Worm (Caenorhabditis elegans): ENCODE data around the gene cnt-2.
A peak's percentile ranks its signal among the peaks of the same experiment; 100 is the strongest.

Gene cnt-2

DNA sequence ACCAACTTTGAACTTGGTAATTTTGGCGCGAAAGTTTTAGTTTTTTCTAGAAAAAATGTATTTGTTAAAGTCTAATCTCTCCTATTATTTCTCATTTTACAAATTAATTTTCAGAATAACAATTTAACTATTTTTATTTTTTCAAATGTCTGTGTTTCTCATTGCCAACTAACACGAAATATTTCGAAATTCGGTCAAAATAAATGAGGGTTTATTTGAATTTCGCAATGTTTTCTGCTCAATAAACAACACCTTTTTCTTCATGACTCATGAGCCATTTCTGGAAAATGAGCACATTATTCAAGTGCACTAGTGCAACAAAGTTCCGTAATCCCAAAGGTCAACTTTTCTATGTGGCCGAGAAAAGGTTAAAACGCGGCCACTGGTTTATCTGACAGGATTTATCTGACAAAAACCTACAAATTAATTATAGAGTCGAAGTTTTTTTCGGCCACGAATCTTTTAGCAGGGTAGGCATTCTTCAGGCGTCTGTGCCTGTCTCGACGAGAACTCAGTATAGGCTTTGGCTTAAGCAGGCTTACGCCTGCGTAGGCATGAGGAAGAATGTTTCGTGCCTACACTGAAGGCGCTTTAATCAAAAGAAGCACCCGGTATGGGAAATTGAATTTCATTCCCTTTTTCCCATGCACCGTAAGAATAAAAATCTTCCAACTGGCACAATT, 16.3 kb upstream of the cnt-2 start, which contains the start of gene Y39A1A.27:
TSS of gene Y39A1A.27 (plus strand) at position 633 of the 683 bp plus-strand sequence.
- TF ChIP-seq ref-1 (GFP tag; conservative IDR thresholded peaks at IDR 0.05), result no peak
- no peak for TF ChIP-seq ztf-29 (GFP tag; IDR thresholded peaks at IDR 0.05)
- no peak for TF ChIP-seq flt-1 (GFP tag; IDR thresholded peaks at IDR 0.05)
- TF ChIP-seq klf-2 (GFP tag; conservative IDR thresholded peaks at IDR 0.05), result no peak
- no peak for TF ChIP-seq T22C8.4 (GFP tag; IDR thresholded peaks at IDR 0.05)
- no peak for TF ChIP-seq med-1 (GFP tag; optimal IDR thresholded peaks at IDR 0.05; ENCODE audit: insufficient read depth)
- no peak for TF ChIP-seq ztf-23 (GFP tag; IDR thresholded peaks at IDR 0.05)

ce11 chrIII:10642781-10643180, 12.0 kb upstream of the cnt-2 start, which contains the start of the genes dhs-11 and orc-1:
dhs-11 (minus strand) TSS chrIII:10642865.
orc-1 (plus strand) TSS chrIII:10643129.
- TF ChIP-seq T22C8.4 (GFP tag; IDR thresholded peaks at IDR 0.05), result no peak
- TF ChIP-seq cog-1 (tag; optimal IDR thresholded peaks at IDR 0.05), result no peak
- no peak for TF ChIP-seq tab-1 (GFP tag; IDR thresholded peaks at IDR 0.05)
- no peak for TF ChIP-seq ztf-23 (GFP tag; IDR thresholded peaks at IDR 0.05)
- no peak for TF ChIP-seq ztf-29 (GFP tag; IDR thresholded peaks at IDR 0.05)
- TF ChIP-seq flt-1 (GFP tag; IDR thresholded peaks at IDR 0.05), result no peak
- TF ChIP-seq klf-2 (GFP tag; conservative IDR thresholded peaks at IDR 0.05), result no peak
- TF ChIP-seq ref-1 (GFP tag; conservative IDR thresholded peaks at IDR 0.05), result no peak

- TF ChIP-seq flt-1 (GFP tag; IDR thresholded peaks at IDR 0.05) (no peak), klf-2 (GFP tag; conservative IDR thresholded peaks at IDR 0.05) (no peak), ref-1 (GFP tag; conservative IDR thresholded peaks at IDR 0.05) (no peak), ztf-23 (GFP tag; IDR thresholded peaks at IDR 0.05) (no peak), ztf-29 (GFP tag; IDR thresholded peaks at IDR 0.05) (no peak), med-1 (GFP tag; optimal IDR thresholded peaks at IDR 0.05; ENCODE audit: insufficient read depth) (no peak), cog-1 (tag; optimal IDR thresholded peaks at IDR 0.05) (no peak), tab-1 (GFP tag; IDR thresholded peaks at IDR 0.05) (no peak), T22C8.4 (GFP tag; IDR thresholded peaks at IDR 0.05) (no peak)
Measured at ce11 chrIII:10646094-10646493, 8.7 kb upstream of the cnt-2 start, which contains the start of gene orc-4. orc-4 (plus strand) TSS chrIII:10646170.

DNA sequence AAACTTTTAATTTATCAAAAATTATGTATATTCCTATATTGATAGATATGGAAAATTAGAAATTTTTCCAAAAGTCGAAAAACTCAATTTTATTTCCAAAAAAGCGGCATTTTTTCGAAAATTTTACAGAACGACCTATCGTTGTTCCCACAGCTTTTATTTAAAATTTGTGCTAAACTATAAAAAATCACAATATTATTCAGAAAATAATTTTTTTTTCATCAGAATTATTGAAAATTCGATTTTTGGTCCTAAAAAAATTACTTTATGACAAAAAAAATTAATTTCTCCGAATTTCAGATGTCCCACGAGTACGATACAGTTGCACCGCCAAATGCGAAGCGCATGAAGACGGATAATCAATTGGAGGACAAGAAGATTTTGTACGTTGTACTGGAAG, 5.6 kb upstream of the cnt-2 start, which contains the start of gene emg-1:
TSS of gene emg-1 (plus strand) at position 301 of the 400 bp plus-strand sequence.
- TF ChIP-seq T22C8.4 (GFP tag; IDR thresholded peaks at IDR 0.05) (no peak), ztf-29 (GFP tag; IDR thresholded peaks at IDR 0.05) (no peak), ref-1 (GFP tag; conservative IDR thresholded peaks at IDR 0.05) (no peak), ztf-23 (GFP tag; IDR thresholded peaks at IDR 0.05) (no peak), cog-1 (tag; optimal IDR thresholded peaks at IDR 0.05) (no peak), tab-1 (GFP tag; IDR thresholded peaks at IDR 0.05) (no peak), klf-2 (GFP tag; conservative IDR thresholded peaks at IDR 0.05) (no peak), med-1 (GFP tag; optimal IDR thresholded peaks at IDR 0.05; ENCODE audit: insufficient read depth) (no peak), flt-1 (GFP tag; IDR thresholded peaks at IDR 0.05) (no peak)

DNA sequence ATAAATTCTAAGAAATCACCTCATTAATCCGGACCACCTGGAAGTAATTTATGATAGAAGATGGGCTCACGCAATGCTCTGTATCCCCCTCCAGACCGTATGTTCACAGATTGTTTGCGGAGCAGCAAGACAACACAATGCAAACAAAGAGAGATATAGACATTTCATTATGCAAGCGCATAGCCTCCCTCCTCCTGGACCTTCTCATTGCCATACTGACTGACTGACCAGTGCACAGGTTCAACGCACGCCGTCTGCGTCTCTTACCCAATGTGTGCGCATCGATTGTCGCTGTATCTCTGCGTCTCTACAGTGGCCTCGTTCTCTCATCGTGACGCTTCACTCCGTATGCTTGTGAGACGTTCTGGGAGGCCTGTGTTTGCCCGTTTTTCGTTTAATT, 3.2 kb upstream of the cnt-2 start:
- TF ChIP-seq flt-1 (GFP tag; IDR thresholded peaks at IDR 0.05), result peak; percentile 57; the same call in 1 of the 2 replicates
- TF ChIP-seq ref-1 (GFP tag; conservative IDR thresholded peaks at IDR 0.05), result no peak
- peak; percentile 69; the same call in 1 of the 2 replicates for TF ChIP-seq T22C8.4 (GFP tag; IDR thresholded peaks at IDR 0.05)
- TF ChIP-seq ztf-23 (GFP tag; IDR thresholded peaks at IDR 0.05), result no peak; the same call in 1 of the 2 replicates
- TF ChIP-seq cog-1 (tag; optimal IDR thresholded peaks at IDR 0.05), result peak; percentile 53
- TF ChIP-seq klf-2 (GFP tag; conservative IDR thresholded peaks at IDR 0.05), result no peak
- TF ChIP-seq med-1 (GFP tag; optimal IDR thresholded peaks at IDR 0.05; ENCODE audit: insufficient read depth), result no peak
- no peak for TF ChIP-seq tab-1 (GFP tag; IDR thresholded peaks at IDR 0.05)
- no peak for TF ChIP-seq ztf-29 (GFP tag; IDR thresholded peaks at IDR 0.05)

- TF ChIP-seq cog-1 (tag; optimal IDR thresholded peaks at IDR 0.05), result no peak
- TF ChIP-seq flt-1 (GFP tag; IDR thresholded peaks at IDR 0.05), result no peak
- no peak for TF ChIP-seq ztf-23 (GFP tag; IDR thresholded peaks at IDR 0.05)
- TF ChIP-seq ztf-29 (GFP tag; IDR thresholded peaks at IDR 0.05), result no peak
Measured at ce11 chrIII:10652833-10653232, 2.0 kb upstream of the cnt-2 start.

- TF ChIP-seq med-1 (GFP tag; optimal IDR thresholded peaks at IDR 0.05; ENCODE audit: insufficient read depth) (no peak), ztf-29 (GFP tag; IDR thresholded peaks at IDR 0.05) (no peak), cog-1 (tag; optimal IDR thresholded peaks at IDR 0.05) (no peak), ref-1 (GFP tag; conservative IDR thresholded peaks at IDR 0.05) (no peak), klf-2 (GFP tag; conservative IDR thresholded peaks at IDR 0.05) (no peak), flt-1 (GFP tag; IDR thresholded peaks at IDR 0.05) (no peak), ztf-23 (GFP tag; IDR thresholded peaks at IDR 0.05) (no peak), tab-1 (GFP tag; IDR thresholded peaks at IDR 0.05) (no peak), T22C8.4 (GFP tag; IDR thresholded peaks at IDR 0.05) (no peak)
Measured at ce11 chrIII:10653479-10653878, 1.3 kb upstream of the cnt-2 start.

DNA sequence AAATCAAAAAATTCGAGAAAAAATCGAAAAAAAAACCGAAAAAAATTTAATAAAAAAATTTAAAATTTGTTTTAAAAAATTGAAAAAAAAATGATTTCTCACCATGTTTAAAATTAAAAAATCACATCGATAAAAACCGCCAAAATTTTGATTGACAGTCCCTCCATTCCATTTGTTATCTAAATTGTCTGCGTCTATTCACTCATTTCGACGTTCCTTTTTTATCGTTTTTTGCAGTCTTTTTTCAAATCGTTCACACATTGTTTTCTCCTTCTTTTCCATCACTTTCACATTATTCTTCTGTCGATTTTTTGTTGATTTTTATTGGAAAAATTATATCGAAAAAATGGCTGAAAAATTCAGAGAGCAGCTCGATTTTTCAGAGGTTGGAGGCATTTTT, 1.3 kb downstream of the cnt-2 start:
- TF ChIP-seq T22C8.4 (GFP tag; IDR thresholded peaks at IDR 0.05), result no peak
- no peak for TF ChIP-seq ref-1 (GFP tag; conservative IDR thresholded peaks at IDR 0.05)
- no peak for TF ChIP-seq ztf-23 (GFP tag; IDR thresholded peaks at IDR 0.05)

DNA sequence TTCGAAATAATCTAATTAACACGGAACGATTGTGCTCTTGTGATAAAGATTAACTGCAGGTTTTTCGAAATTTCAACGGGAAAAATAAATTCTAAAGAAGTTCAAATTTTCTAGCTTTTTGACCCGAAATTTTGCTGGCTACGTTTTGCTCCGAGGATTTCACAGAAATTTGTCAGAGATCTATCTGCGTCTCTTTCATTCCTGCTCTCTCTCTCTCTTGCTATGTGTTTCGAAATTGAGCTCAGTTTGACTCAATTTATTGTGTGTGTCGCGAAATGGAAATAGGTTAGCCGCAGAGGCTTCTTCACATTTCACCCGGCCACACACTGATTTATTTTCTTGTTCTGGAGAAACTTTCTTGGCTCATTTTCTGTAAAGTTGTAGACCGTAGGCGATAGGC, 2.8 kb downstream of the cnt-2 start:
- no peak for TF ChIP-seq tab-1 (GFP tag; IDR thresholded peaks at IDR 0.05)
- TF ChIP-seq ref-1 (GFP tag; conservative IDR thresholded peaks at IDR 0.05), result no peak
- no peak for TF ChIP-seq T22C8.4 (GFP tag; IDR thresholded peaks at IDR 0.05)
- TF ChIP-seq ztf-23 (GFP tag; IDR thresholded peaks at IDR 0.05), result no peak
- TF ChIP-seq klf-2 (GFP tag; conservative IDR thresholded peaks at IDR 0.05), result no peak
- TF ChIP-seq ztf-29 (GFP tag; IDR thresholded peaks at IDR 0.05), result no peak
- no peak for TF ChIP-seq cog-1 (tag; optimal IDR thresholded peaks at IDR 0.05)
- TF ChIP-seq flt-1 (GFP tag; IDR thresholded peaks at IDR 0.05), result no peak
- TF ChIP-seq med-1 (GFP tag; optimal IDR thresholded peaks at IDR 0.05; ENCODE audit: insufficient read depth), result no peak

DNA sequence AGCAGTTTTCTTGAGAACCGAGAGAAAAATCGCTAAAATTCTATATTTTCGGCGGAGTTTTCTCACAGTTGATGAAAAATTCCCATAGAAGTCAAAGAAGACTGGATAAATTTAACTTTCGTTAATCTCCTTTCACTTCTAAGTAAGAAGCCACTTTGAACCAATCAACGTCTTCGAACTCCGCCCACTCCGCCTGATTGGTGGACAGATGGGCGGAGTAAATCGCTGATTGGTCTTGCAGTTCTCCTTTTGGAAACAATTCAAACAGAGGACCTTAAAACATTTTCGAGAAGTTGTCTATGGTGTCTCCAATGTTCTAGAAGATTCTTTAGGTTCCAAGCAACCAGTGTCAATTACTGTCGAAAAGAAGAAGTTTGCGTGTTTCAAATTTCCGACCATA, 3.6 kb downstream of the cnt-2 start:
- no peak for TF ChIP-seq T22C8.4 (GFP tag; IDR thresholded peaks at IDR 0.05)
- no peak for TF ChIP-seq tab-1 (GFP tag; IDR thresholded peaks at IDR 0.05)
- no peak for TF ChIP-seq ztf-23 (GFP tag; IDR thresholded peaks at IDR 0.05)
- no peak for TF ChIP-seq ztf-29 (GFP tag; IDR thresholded peaks at IDR 0.05)
- TF ChIP-seq ref-1 (GFP tag; conservative IDR thresholded peaks at IDR 0.05), result no peak
- TF ChIP-seq med-1 (GFP tag; optimal IDR thresholded peaks at IDR 0.05; ENCODE audit: insufficient read depth), result no peak
- no peak for TF ChIP-seq flt-1 (GFP tag; IDR thresholded peaks at IDR 0.05)
- no peak for TF ChIP-seq cog-1 (tag; optimal IDR thresholded peaks at IDR 0.05)
- TF ChIP-seq klf-2 (GFP tag; conservative IDR thresholded peaks at IDR 0.05), result no peak

All from whole organism, midembryonic.